Worm (Caenorhabditis elegans) whole organism, L4 larva: ENCODE data around the gene stau-1.
A peak's percentile ranks its signal among the peaks of the same experiment; 100 is the strongest.

ENCODE experiments used
- F37D6.2 ChIP-seq: sonication (generic microtip); optimal IDR thresholded peaks from 2 replicates; lab custom pipeline; 2016; ENCODE audit warnings: mild to moderate bottlenecking, missing genetic modification characterization, missing compliant biosample characterization
- T26A8.4 ChIP-seq: fragments of 200-800 bp; sonication (Bioruptor generic); IDR thresholded peaks from 2 replicates; pipeline ENCODE4 v1.3.6; 2022; ENCODE audit warnings: missing genetic modification characterization, missing compliant biosample characterization
- Y5F2A.4 ChIP-seq: fragments of 200-800 bp; sonication (Bioruptor generic); optimal IDR thresholded peaks from 2 replicates; lab custom pipeline; 2018; ENCODE audit warnings: mild to moderate bottlenecking, missing genetic modification characterization, missing compliant biosample characterization
- ZK546.5 ChIP-seq, 2 experiments: sonication (generic microtip); optimal IDR thresholded peaks; 2 replicates each; lab custom pipeline; 2017; ENCODE audit warnings: missing biosample characterization in 2 of 2, missing genetic modification characterization in 2 of 2
- ceh-44 ChIP-seq: fragments of 200-800 bp; sonication (Bioruptor generic); IDR thresholded peaks from 2 replicates; pipeline ENCODE4 v1.3.6; 2022; ENCODE audit warnings: missing genetic modification reagents, missing genetic modification characterization, missing compliant biosample characterization
- ces-1 ChIP-seq: fragments of 150-350 bp; sonication (generic microtip); optimal IDR thresholded peaks from 4 replicates; lab custom pipeline; 2014; ENCODE audit warnings: missing biosample characterization, missing genetic modification reagents, missing genetic modification characterization
- daf-16 ChIP-seq, 3 experiments: sonication (generic microtip); optimal IDR thresholded peaks; 2 replicates each; lab custom pipeline; 2016 to 2017; ENCODE audit warnings: missing genetic modification characterization in 3 of 3, missing genetic modification reagents in 3 of 3, mild to moderate bottlenecking in 2 of 3, missing compliant biosample characterization in 2 of 3, missing biosample characterization in 1 of 3, moderate library complexity in 1 of 3
- dpl-1 ChIP-seq: fragments of 150-350 bp; optimal IDR thresholded peaks from 2 replicates; lab custom pipeline; 2014; ENCODE audit warnings: missing biosample characterization, missing genetic modification reagents, missing genetic modification characterization
- dve-1 ChIP-seq: sonication (generic microtip); optimal IDR thresholded peaks from 2 replicates; lab custom pipeline; 2017; ENCODE audit warnings: antibody characterized with exemption, mild to moderate bottlenecking, missing genetic modification characterization, missing compliant biosample characterization; ENCODE audit not compliant: insufficient read depth
- hmg-1.1 ChIP-seq: fragments of 200-800 bp; sonication (Bioruptor generic); IDR thresholded peaks from 2 replicates; pipeline ENCODE4 v1.3.6; 2022; ENCODE audit warnings: missing genetic modification reagents, missing genetic modification characterization, missing compliant biosample characterization
- lin-1 ChIP-seq: fragments of 200-800 bp; sonication (Bioruptor generic); IDR thresholded peaks from 2 replicates; pipeline ENCODE4 v1.3.6; 2022; ENCODE audit warnings: missing genetic modification reagents, missing genetic modification characterization, missing compliant biosample characterization
- mes-2 ChIP-seq: sonication (generic microtip); optimal IDR thresholded peaks from 2 replicates; lab custom pipeline; 2016; ENCODE audit warnings: missing genotype, mild to moderate bottlenecking, missing genetic modification characterization, missing compliant biosample characterization; ENCODE audit not compliant: poor library complexity, severe bottlenecking
- nhr-102 ChIP-seq: sonication (generic microtip); optimal IDR thresholded peaks from 2 replicates; lab custom pipeline; 2016; ENCODE audit warnings: mild to moderate bottlenecking, missing genetic modification characterization, moderate library complexity, missing compliant biosample characterization
- nhr-11 ChIP-seq: fragments of 150-350 bp; optimal IDR thresholded peaks from 2 replicates; lab custom pipeline; 2014; ENCODE audit warnings: missing biosample characterization, missing genetic modification characterization
- nhr-41 ChIP-seq: fragments of 200-800 bp; sonication (Bioruptor generic); IDR thresholded peaks from 2 replicates; pipeline ENCODE4 v1.3.6; 2022; ENCODE audit warnings: missing genetic modification reagents, missing genetic modification characterization, missing compliant biosample characterization
- pha-4 ChIP-seq, 2 experiments: fragments of 150-350 bp in 1 of 2; fragments of 200-800 bp in 1 of 2; sonication (Bioruptor generic) in 1 of 2; IDR thresholded peaks in 1 of 2; optimal IDR thresholded peaks in 1 of 2; 2 replicates each; pipeline versions ENCODE4 v1.3.6 to Lab custom; 2014 to 2022; ENCODE audit warnings: missing genetic modification characterization in 2 of 2, missing genetic modification reagents in 2 of 2, missing biosample characterization in 1 of 2, missing compliant biosample characterization in 1 of 2
- pqm-1 ChIP-seq: sonication (generic microtip); optimal IDR thresholded peaks from 2 replicates; lab custom pipeline; 2017; ENCODE audit warnings: missing biosample characterization, missing genetic modification characterization
- snpc-4 ChIP-seq: fragments of 150-350 bp; optimal IDR thresholded peaks from 2 replicates; lab custom pipeline; 2014; ENCODE audit warnings: missing biosample characterization, missing genetic modification characterization
- unc-39 ChIP-seq: sonication (generic microtip); optimal IDR thresholded peaks from 2 replicates; lab custom pipeline; 2017; ENCODE audit warnings: missing biosample characterization, missing genetic modification characterization

Gene stau-1

ce11 chrX:977958-978686 lies 57.0 kb downstream of the stau-1 start, which contains the start of gene abhd-3.2 (continued):
- TF ChIP-seq unc-39 (tag; lab: Kevin White, UChicago) (no peak), ZK546.5 (tag; optimal IDR thresholded peaks at IDR 0.05; lab: Kevin White, UChicago) (no peak), nhr-41 (GFP tag; lab: Robert Waterston, UW) (0 out of 2 replicates have a peak, but pooled peaks have one; percentile 46), ces-1 (GFP tag; lab: Kevin White, UChicago) (no peak), T26A8.4 (GFP tag; lab: Robert Waterston, UW) (no peak), dve-1 (tag; lab: Kevin White, UChicago) (peak; percentile 97), hmg-1.1 (no peak), dpl-1 (GFP tag; lab: Kevin White, UChicago) (no peak), lin-1 (GFP tag; lab: Robert Waterston, UW) (peak; percentile 79; the same call in 1 of the 2 replicates), snpc-4 (tag; lab: Kevin White, UChicago) (no peak), F37D6.2 (no peak), daf-16 (GFP tag; optimal IDR thresholded peaks at IDR 0.05; lab: Kevin White, UChicago) (peak in 1 of 2 experiments; percentile 38), daf-16 (tag; optimal IDR thresholded peaks at IDR 0.05; lab: Kevin White, UChicago) (peak; percentile 94), ceh-44 (GFP tag; lab: Robert Waterston, UW) (no peak), nhr-102 (tag; lab: Kevin White, UChicago) (peak; percentile 61), pqm-1 (tag; lab: Kevin White, UChicago) (peak; percentile 99), nhr-11 (tag; lab: Kevin White, UChicago) (no peak), mes-2 (tag; lab: Kevin White, UChicago) (peak; percentile 52), pha-4 (GFP tag; IDR thresholded peaks at IDR 0.05; lab: Robert Waterston, UW) (no peak), pha-4 (tag; optimal IDR thresholded peaks at IDR 0.05; lab: Kevin White, UChicago) (no peak), Y5F2A.4 (GFP tag; lab: Kevin White, UChicago) (no peak)
